Worm (Caenorhabditis elegans): ENCODE measurements around the gene zmp-1.

ce11 chrIII:5906059-5906458 lies 26.7 kb downstream of the zmp-1 start, which contains the start of gene dpff-1:
- TF ChIP-seq ets-4 (GFP tag; optimal IDR thresholded peaks at IDR 0.05) (no peak), cebp-2 (GFP tag; IDR thresholded peaks at IDR 0.05) (no peak), nfyb-1 (GFP tag; IDR thresholded peaks at IDR 0.05) (0 out of 2 replicates have a peak, but pooled peaks have one; percentile 27)

All from whole organism, young adult.